Worm (Caenorhabditis elegans) whole organism, L3 larva: ENCODE results near the gene F22B5.4.

ENCODE experiments used
- ZK546.5 ChIP-seq: sonication (generic microtip); optimal IDR thresholded peaks from 2 replicates; lab custom pipeline; 2017; ENCODE audit warnings: missing biosample characterization, missing genetic modification characterization
- ama-1 ChIP-seq: fragments of 150-350 bp; optimal IDR thresholded peaks from 2 replicates; lab custom pipeline; 2018
- egl-27 ChIP-seq: sonication (generic microtip); optimal IDR thresholded peaks from 4 replicates; lab custom pipeline; 2017; ENCODE audit warnings: missing biosample characterization, missing genetic modification reagents, missing genetic modification characterization
- elt-1 ChIP-seq: fragments of 150-350 bp; optimal IDR thresholded peaks from 2 replicates; lab custom pipeline; 2014; ENCODE audit warnings: missing biosample characterization, missing genetic modification characterization
- fkh-10 ChIP-seq: sonication (generic microtip); optimal IDR thresholded peaks from 2 replicates; lab custom pipeline; 2017; ENCODE audit warnings: missing biosample characterization, missing genetic modification reagents, missing genetic modification characterization
- lin-15B ChIP-seq: fragments of 150-350 bp; optimal IDR thresholded peaks from 2 replicates; lab custom pipeline; 2014; ENCODE audit warnings: missing biosample characterization, missing genetic modification characterization
- lsy-12 ChIP-seq: sonication (generic microtip); optimal IDR thresholded peaks from 2 replicates; lab custom pipeline; 2016; ENCODE audit warnings: mild to moderate bottlenecking, missing genetic modification characterization, missing compliant biosample characterization
- nhr-12 ChIP-seq: fragments of 150-350 bp; optimal IDR thresholded peaks from 2 replicates; lab custom pipeline; 2014; ENCODE audit warnings: missing biosample characterization, missing genetic modification characterization
- nhr-237 ChIP-seq: fragments of 150-350 bp; optimal IDR thresholded peaks from 2 replicates; lab custom pipeline; 2014; ENCODE audit warnings: missing biosample characterization, missing genetic modification characterization
- nhr-76 ChIP-seq: fragments of 150-350 bp; sonication (generic microtip); optimal IDR thresholded peaks from 5 replicates; lab custom pipeline; 2014; ENCODE audit warnings: missing biosample characterization, missing genetic modification characterization
- ztf-11 ChIP-seq: fragments of 150-350 bp; optimal IDR thresholded peaks from 2 replicates; lab custom pipeline; 2014; ENCODE audit warnings: missing biosample characterization, missing genetic modification characterization
- ztf-4 ChIP-seq: fragments of 150-350 bp; optimal IDR thresholded peaks from 2 replicates; lab custom pipeline; 2014; ENCODE audit warnings: missing biosample characterization, missing genetic modification characterization

- TF ChIP-seq ama-1 (lab: Kevin White, UChicago) (no peak), egl-27 (tag; lab: Kevin White, UChicago) (no peak), fkh-10 (GFP tag; lab: Kevin White, UChicago) (no peak), ztf-4 (tag; lab: Kevin White, UChicago) (no peak), nhr-237 (tag; lab: Kevin White, UChicago) (no peak), ztf-11 (tag; lab: Kevin White, UChicago) (no peak), lsy-12 (tag; lab: Kevin White, UChicago) (no peak), nhr-76 (tag; lab: Kevin White, UChicago) (no peak), ZK546.5 (no peak), lin-15B (no peak), nhr-12 (tag; lab: Kevin White, UChicago) (no peak), elt-1 (tag; lab: Kevin White, UChicago) (no peak)
Measured at ce11 chrII:8471139-8471538, 21.6 kb downstream of the F22B5.4 start, which contains the start of gene M05D6.8.
